Fruit fly (Drosophila melanogaster): ENCODE data around the gene CG6293.

The CG6293 gene

dm6 chr3R:10353932-10354703 lies 42.7 kb upstream of the CG6293 start (continued):
- TF ChIP-seq CG6792 (GFP tag; optimal IDR thresholded peaks at IDR 0.05) (peak; percentile 12), pdm3 (GFP tag; optimal IDR thresholded peaks at IDR 0.05) (peak; percentile 33), ss (GFP tag; optimal IDR thresholded peaks at IDR 0.05) (no peak), CG8632 (GFP tag; optimal IDR thresholded peaks at IDR 0.05) (no peak), Met (GFP tag; optimal IDR thresholded peaks at IDR 0.05) (peak; percentile 29), acj6 (GFP tag; optimal IDR thresholded peaks at IDR 0.05) (peak; percentile 27), topi (GFP tag; optimal IDR thresholded peaks at IDR 0.05) (peak; percentile 5), CG10631 (GFP tag; optimal IDR thresholded peaks at IDR 0.05) (peak; percentile 43), Ets96B (tag; optimal IDR thresholded peaks at IDR 0.05) (peak; percentile 41), CG31627 (GFP tag; optimal IDR thresholded peaks at IDR 0.05) (peak; percentile 15), lz (GFP tag; optimal IDR thresholded peaks at IDR 0.05) (peak; percentile 3)

DNA sequence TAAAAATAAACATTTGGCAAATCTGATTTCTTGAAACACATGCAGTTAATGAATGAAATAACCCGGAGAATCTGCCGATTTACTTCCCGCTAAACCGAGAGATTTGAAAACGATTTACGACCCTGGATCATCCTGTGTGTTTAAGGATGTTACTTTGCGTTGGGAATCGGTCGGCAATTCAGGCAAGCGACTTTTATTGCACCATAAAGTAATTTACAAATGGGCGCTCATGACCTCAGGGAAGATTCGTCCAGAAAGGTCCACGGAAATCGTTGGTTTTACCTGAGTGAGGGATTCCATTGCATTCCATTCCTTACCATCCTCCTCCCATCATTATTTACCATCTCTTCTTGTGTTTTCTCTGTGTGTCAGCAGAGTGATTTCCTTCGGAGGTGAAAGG lies 41.4 kb upstream of the CG6293 start:
- TF ChIP-seq vri (GFP tag; optimal IDR thresholded peaks at IDR 0.05) (no peak), CG6276 (GFP tag; optimal IDR thresholded peaks at IDR 0.05) (no peak), CG32006 (GFP tag; optimal IDR thresholded peaks at IDR 0.05) (no peak), Blimp-1 (GFP tag; optimal IDR thresholded peaks at IDR 0.05) (no peak), OdsH (GFP tag; optimal IDR thresholded peaks at IDR 0.05) (no peak), esn (GFP tag; optimal IDR thresholded peaks at IDR 0.05) (no peak), dsx (GFP tag; optimal IDR thresholded peaks at IDR 0.05; ENCODE audit: poor library complexity, severe bottlenecking) (no peak)

- peak; percentile 92 to 99 for TF ChIP-seq salr (GFP tag; optimal IDR thresholded peaks at IDR 0.05)
- peak; percentile 99 for TF ChIP-seq Ets96B (tag; optimal IDR thresholded peaks at IDR 0.05)
- TF ChIP-seq CG7368 (GFP tag; optimal IDR thresholded peaks at IDR 0.05) = peak; percentile 88
- TF ChIP-seq Sox15 (GFP tag; optimal IDR thresholded peaks at IDR 0.05) = no peak
- no peak for TF ChIP-seq Hr38 (GFP tag; optimal IDR thresholded peaks at IDR 0.05)
- TF ChIP-seq CG11294 (GFP tag; IDR thresholded peaks at IDR 0.05) = no peak
- peak; percentile 65 for TF ChIP-seq acj6 (GFP tag; optimal IDR thresholded peaks at IDR 0.05)
- TF ChIP-seq CG8632 (GFP tag; optimal IDR thresholded peaks at IDR 0.05) = peak; percentile 78
- TF ChIP-seq Sox102F (GFP tag; optimal IDR thresholded peaks at IDR 0.05) = peak; percentile 83
- peak; percentile 79 for TF ChIP-seq CG10631 (GFP tag; optimal IDR thresholded peaks at IDR 0.05)
- TF ChIP-seq net (GFP tag; optimal IDR thresholded peaks at IDR 0.05) = peak; percentile 93
- peak; percentile 98 for TF ChIP-seq CG6808 (GFP tag; optimal IDR thresholded peaks at IDR 0.05)
- TF ChIP-seq Eip93F (GFP tag; optimal IDR thresholded peaks at IDR 0.05) = peak; percentile 8
- peak; percentile 84 for TF ChIP-seq CG3919 (GFP tag; optimal IDR thresholded peaks at IDR 0.05)
- peak; percentile 64 for TF ChIP-seq CG8319 (GFP tag; optimal IDR thresholded peaks at IDR 0.05)
- peak; percentile 40 for TF ChIP-seq Smox (GFP tag; optimal IDR thresholded peaks at IDR 0.05)
- peak; percentile 96 for TF ChIP-seq fd59A (GFP tag; optimal IDR thresholded peaks at IDR 0.05)
- TF ChIP-seq topi (GFP tag; optimal IDR thresholded peaks at IDR 0.05) = peak; percentile 44
- TF ChIP-seq CG6276 (GFP tag; optimal IDR thresholded peaks at IDR 0.05) = peak; percentile 98
- peak; percentile 99 for TF ChIP-seq dac (GFP tag; optimal IDR thresholded peaks at IDR 0.05)
- TF ChIP-seq CG11762 (GFP tag; optimal IDR thresholded peaks at IDR 0.05; ENCODE audit: insufficient read depth) = peak; percentile 71
- no peak for TF ChIP-seq eg (GFP tag; IDR thresholded peaks at IDR 0.05)
- TF ChIP-seq Blimp-1 (GFP tag; optimal IDR thresholded peaks at IDR 0.05) = peak; percentile 65
- no peak for TF ChIP-seq Ets21C (GFP tag; optimal IDR thresholded peaks at IDR 0.05)
- no peak for TF ChIP-seq CG8119 (GFP tag; IDR thresholded peaks at IDR 0.05)
- peak; percentile 75 for TF ChIP-seq vri (GFP tag; optimal IDR thresholded peaks at IDR 0.05)
- peak; percentile 68 for TF ChIP-seq svp (GFP tag)
- peak; percentile 82 for TF ChIP-seq achi (GFP tag; optimal IDR thresholded peaks at IDR 0.05)
- TF ChIP-seq CG31627 (GFP tag; optimal IDR thresholded peaks at IDR 0.05) = peak; percentile 8
- peak; percentile 12 for TF ChIP-seq lz (GFP tag; optimal IDR thresholded peaks at IDR 0.05)
- TF ChIP-seq CG4318 (GFP tag; optimal IDR thresholded peaks at IDR 0.05) = peak; percentile 65
- TF ChIP-seq spab (GFP tag; optimal IDR thresholded peaks at IDR 0.05) = peak; percentile 99
- TF ChIP-seq Gug (GFP tag; IDR thresholded peaks at IDR 0.05) = no peak
- peak; percentile 92 for TF ChIP-seq pdm3 (GFP tag; optimal IDR thresholded peaks at IDR 0.05)
- no peak for TF ChIP-seq CG15336 (GFP tag; IDR thresholded peaks at IDR 0.05)
- TF ChIP-seq cyc (GFP tag; optimal IDR thresholded peaks at IDR 0.05) = no peak
- peak; percentile 0 for TF ChIP-seq esn (GFP tag; optimal IDR thresholded peaks at IDR 0.05)
- peak; percentile 99 for TF ChIP-seq dsx (GFP tag; optimal IDR thresholded peaks at IDR 0.05; ENCODE audit: poor library complexity, severe bottlenecking)
- TF ChIP-seq Eip75B (GFP tag; optimal IDR thresholded peaks at IDR 0.05) = peak; percentile 86
These were observed 40.6 kb upstream of the CG6293 start for dm6 chr3R:10351960-10352458.
